Fruit fly (Drosophila melanogaster) whole organism, adult: ENCODE measurements around the gene CG10280.

Experiments used
- CG11617 ChIP-seq: fragments of 200-800 bp; sonication (Bioruptor generic); optimal IDR thresholded peaks from 2 replicates; lab custom pipeline; 2017; ENCODE audit warnings: mild to moderate bottlenecking, missing biosample characterization, missing genetic modification reagents, missing genetic modification characterization
- CG12768 ChIP-seq: fragments of 200-800 bp; sonication (Bioruptor generic); optimal IDR thresholded peaks from 2 replicates; lab custom pipeline; 2017; ENCODE audit warnings: missing biosample characterization, missing genetic modification characterization, mild to moderate bottlenecking, moderate library complexity, missing genetic modification reagents
- CG14711 ChIP-seq: fragments of 200-800 bp; sonication (Bioruptor generic); optimal IDR thresholded peaks from 2 replicates; lab custom pipeline; 2018; ENCODE audit warnings: missing biosample characterization, mild to moderate bottlenecking, missing genetic modification characterization, moderate library complexity
- CG33017 ChIP-seq: fragments of 200-800 bp; sonication (Bioruptor generic); optimal IDR thresholded peaks from 2 replicates; lab custom pipeline; 2018; ENCODE audit warnings: missing biosample characterization, mild to moderate bottlenecking, missing genetic modification characterization, moderate library complexity
- CG5204 ChIP-seq: fragments of 200-800 bp; sonication (Bioruptor generic); optimal IDR thresholded peaks from 2 replicates; lab custom pipeline; 2016; ENCODE audit warnings: missing biosample characterization, missing genetic modification characterization
- CG7045 ChIP-seq: fragments of 200-800 bp; sonication (Bioruptor generic); optimal IDR thresholded peaks from 2 replicates; lab custom pipeline; 2017; ENCODE audit warnings: missing biosample characterization, mild to moderate bottlenecking, missing genetic modification characterization
- CG7101 ChIP-seq: fragments of 200-800 bp; sonication (Bioruptor generic); optimal IDR thresholded peaks from 2 replicates; lab custom pipeline; 2018; ENCODE audit warnings: missing biosample characterization, mild to moderate bottlenecking, missing genetic modification characterization, moderate library complexity
- Clk ChIP-seq: fragments of 200-800 bp; sonication (Bioruptor generic); optimal IDR thresholded peaks from 2 replicates; lab custom pipeline; 2017; ENCODE audit warnings: missing biosample characterization, missing genetic modification characterization
- Crg-1 ChIP-seq: fragments of 200-800 bp; sonication (Bioruptor generic); optimal IDR thresholded peaks from 2 replicates; lab custom pipeline; 2016; ENCODE audit warnings: missing biosample characterization, missing genetic modification characterization
- Hr96 ChIP-seq: fragments of 200-800 bp; sonication (Bioruptor generic); optimal IDR thresholded peaks from 2 replicates; lab custom pipeline; 2016; ENCODE audit warnings: missing biosample characterization, missing genetic modification characterization
- Mnt ChIP-seq: fragments of 200-800 bp; sonication (Bioruptor generic); optimal IDR thresholded peaks from 2 replicates; lab custom pipeline; 2016; ENCODE audit warnings: missing biosample characterization, mild to moderate bottlenecking, missing genetic modification characterization
- bab1 ChIP-seq: fragments of 200-800 bp; sonication (Bioruptor generic); optimal IDR thresholded peaks from 3 replicates; lab custom pipeline; 2019; ENCODE audit warnings: missing biosample characterization, mild to moderate bottlenecking, missing genetic modification characterization, moderate library complexity
- cic ChIP-seq: fragments of 200-800 bp; sonication (Bioruptor generic); optimal IDR thresholded peaks from 2 replicates; lab custom pipeline; 2017; ENCODE audit warnings: missing biosample characterization, mild to moderate bottlenecking, missing genetic modification characterization, moderate library complexity
- cnc ChIP-seq, 2 experiments: fragments of >200 bp; optimal IDR thresholded peaks; 2 replicates each; lab custom pipeline; 2017
- kay ChIP-seq: fragments of 200-800 bp; sonication (Bioruptor generic); peaks from one replicate; lab custom pipeline; 2016; ENCODE audit warnings: missing biosample characterization, missing genetic modification characterization, borderline replicate concordance
- ovo ChIP-seq: fragments of 200-800 bp; sonication (Bioruptor generic); optimal IDR thresholded peaks from 2 replicates; lab custom pipeline; 2016; ENCODE audit warnings: missing biosample characterization, missing genetic modification characterization
- pad ChIP-seq: fragments of 200-800 bp; sonication (Bioruptor generic); optimal IDR thresholded peaks from 3 replicates; lab custom pipeline; 2017; ENCODE audit warnings: missing biosample characterization, missing genetic modification characterization, mild to moderate bottlenecking, moderate library complexity, missing genetic modification reagents
- tj ChIP-seq: fragments of 200-800 bp; sonication (Bioruptor generic); optimal IDR thresholded peaks from 3 replicates; lab custom pipeline; 2017; ENCODE audit warnings: missing biosample characterization, mild to moderate bottlenecking, missing genetic modification characterization, moderate library complexity
- toe ChIP-seq: fragments of 200-800 bp; sonication (Bioruptor generic); optimal IDR thresholded peaks from 2 replicates; lab custom pipeline; 2016; ENCODE audit warnings: missing biosample characterization, missing genetic modification characterization

The CG10280 gene

dm6 chr3R:5998831-5999230 is 12.9 kb downstream of the CG10280 start:
- TF ChIP-seq CG33017 (no peak), tj (GFP tag; lab: Kevin White, UChicago) (no peak), CG14711 (tag; lab: Kevin White, UChicago) (no peak), kay (GFP tag; lab: Kevin White, UChicago) (no peak), Crg-1 (GFP tag; lab: Kevin White, UChicago) (no peak), CG7045 (GFP tag; lab: Kevin White, UChicago) (no peak), CG5204 (GFP tag; lab: Kevin White, UChicago) (no peak), cic (no peak), Clk (GFP tag; lab: Kevin White, UChicago) (no peak), CG12768 (GFP tag; lab: Kevin White, UChicago) (no peak), toe (GFP tag; lab: Kevin White, UChicago) (no peak), CG11617 (GFP tag; lab: Kevin White, UChicago) (no peak)

dm6 chr3R:5998235-5998666 is 13.5 kb downstream of the CG10280 start:
- no peak for TF ChIP-seq Crg-1 (GFP tag; lab: Kevin White, UChicago)
- no peak for TF ChIP-seq Clk (GFP tag; lab: Kevin White, UChicago)
- TF ChIP-seq bab1 = peak; percentile 10

- TF ChIP-seq cnc (optimal IDR thresholded peaks at IDR 0.05; lab: Kevin White, UChicago) (no peak), kay (GFP tag; lab: Kevin White, UChicago) (no peak), CG7101 (tag; lab: Kevin White, UChicago) (no peak), bab1 (no peak), cic (no peak), ovo (GFP tag; lab: Kevin White, UChicago) (no peak), CG12768 (GFP tag; lab: Kevin White, UChicago) (no peak), tj (GFP tag; lab: Kevin White, UChicago) (no peak), Hr96 (GFP tag; lab: Kevin White, UChicago) (no peak)
Measured at dm6 chr3R:5997822-5998221, 13.9 kb downstream of the CG10280 start.

DNA sequence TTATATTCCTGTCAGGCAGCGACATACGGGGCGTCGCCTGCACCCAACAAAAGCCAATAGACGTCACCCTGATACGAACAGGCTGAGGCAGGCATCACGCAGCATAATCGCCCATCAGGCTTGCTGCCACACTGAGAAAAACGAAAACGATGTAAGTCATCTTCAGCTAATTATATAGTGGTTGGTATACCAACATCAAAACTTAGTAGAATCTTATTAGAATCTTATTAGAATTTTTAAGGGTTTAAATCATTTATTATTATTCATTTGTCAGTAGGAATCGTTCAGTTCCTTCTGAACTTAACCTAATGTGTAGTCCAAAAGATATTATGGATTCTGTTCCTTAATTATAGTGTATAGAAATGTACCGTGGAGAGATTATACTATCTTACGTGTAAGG is 16.4 kb downstream of the CG10280 start:
- TF ChIP-seq cic (no peak), CG5204 (GFP tag; lab: Kevin White, UChicago) (no peak), pad (no peak), Clk (GFP tag; lab: Kevin White, UChicago) (no peak), tj (GFP tag; lab: Kevin White, UChicago) (no peak), CG12768 (GFP tag; lab: Kevin White, UChicago) (no peak), Hr96 (GFP tag; lab: Kevin White, UChicago) (no peak), kay (GFP tag; lab: Kevin White, UChicago) (no peak), CG11617 (GFP tag; lab: Kevin White, UChicago) (no peak)

dm6 chr3R:5993857-5994256 is 17.9 kb downstream of the CG10280 start:
- TF ChIP-seq Clk (GFP tag; lab: Kevin White, UChicago) = no peak
- no peak for TF ChIP-seq cnc (optimal IDR thresholded peaks at IDR 0.05; lab: Kevin White, UChicago)
- TF ChIP-seq pad = no peak
- TF ChIP-seq cic = no peak
- TF ChIP-seq toe (GFP tag; lab: Kevin White, UChicago) = no peak
- no peak for TF ChIP-seq tj (GFP tag; lab: Kevin White, UChicago)
- no peak for TF ChIP-seq CG11617 (GFP tag; lab: Kevin White, UChicago)
- no peak for TF ChIP-seq Crg-1 (GFP tag; lab: Kevin White, UChicago)
- TF ChIP-seq CG14711 (tag; lab: Kevin White, UChicago) = no peak
- TF ChIP-seq CG5204 (GFP tag; lab: Kevin White, UChicago) = no peak
- TF ChIP-seq Hr96 (GFP tag; lab: Kevin White, UChicago) = no peak
- TF ChIP-seq CG7045 (GFP tag; lab: Kevin White, UChicago) = no peak

DNA sequence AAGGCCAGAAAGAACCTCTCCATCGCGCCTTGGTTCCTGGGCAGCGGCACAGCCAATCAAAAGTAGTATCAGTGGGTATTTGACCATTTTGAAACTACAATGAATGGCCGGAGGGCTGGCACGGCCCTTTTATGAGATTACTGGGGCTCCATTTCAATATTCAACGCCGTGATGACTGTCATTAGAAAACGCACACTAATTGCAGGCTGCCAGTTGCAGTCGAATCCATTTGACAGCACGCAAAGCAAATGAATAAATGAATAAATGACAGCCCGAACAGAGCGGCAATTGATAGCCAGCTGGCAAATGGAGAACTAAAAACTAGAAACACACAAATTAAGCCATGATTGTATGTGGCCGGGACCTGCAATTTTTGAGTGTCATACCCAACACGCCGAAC is 35.0 kb downstream of the CG10280 start, which contains the start of gene Obp83b:
Gene Obp83b, minus strand, starts transcription at position 101 of the 400 bp plus-strand sequence.
- TF ChIP-seq tj (GFP tag; lab: Kevin White, UChicago) = no peak

DNA sequence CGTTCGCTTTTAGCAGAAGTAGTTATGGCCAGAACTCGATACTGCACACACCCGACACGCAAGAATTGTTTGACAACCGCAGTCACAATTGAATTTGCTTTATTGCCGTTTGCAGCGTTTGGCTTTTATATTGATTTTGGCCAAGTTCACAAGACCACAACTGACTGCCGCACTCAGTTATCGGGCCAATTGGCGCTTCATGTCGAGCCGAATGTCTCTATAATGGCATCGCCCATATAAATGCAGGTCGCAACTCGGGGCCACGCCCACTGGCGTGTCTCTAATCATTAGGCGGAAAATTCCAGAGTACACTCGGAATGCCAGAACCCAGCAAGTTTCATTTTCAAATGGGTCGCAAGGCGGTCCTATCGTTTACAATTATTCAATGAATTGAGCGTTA is 36.6 kb downstream of the CG10280 start, which contains the start of gene Obp83a:
Gene Obp83a, minus strand, starts transcription at position 101 of the 400 bp plus-strand sequence.
- TF ChIP-seq Hr96 (GFP tag; lab: Kevin White, UChicago) (no peak), Mnt (no peak), CG11617 (GFP tag; lab: Kevin White, UChicago) (no peak), kay (GFP tag; lab: Kevin White, UChicago) (no peak), ovo (GFP tag; lab: Kevin White, UChicago) (no peak), CG5204 (GFP tag; lab: Kevin White, UChicago) (no peak), bab1 (no peak), Crg-1 (GFP tag; lab: Kevin White, UChicago) (no peak), pad (no peak)

DNA sequence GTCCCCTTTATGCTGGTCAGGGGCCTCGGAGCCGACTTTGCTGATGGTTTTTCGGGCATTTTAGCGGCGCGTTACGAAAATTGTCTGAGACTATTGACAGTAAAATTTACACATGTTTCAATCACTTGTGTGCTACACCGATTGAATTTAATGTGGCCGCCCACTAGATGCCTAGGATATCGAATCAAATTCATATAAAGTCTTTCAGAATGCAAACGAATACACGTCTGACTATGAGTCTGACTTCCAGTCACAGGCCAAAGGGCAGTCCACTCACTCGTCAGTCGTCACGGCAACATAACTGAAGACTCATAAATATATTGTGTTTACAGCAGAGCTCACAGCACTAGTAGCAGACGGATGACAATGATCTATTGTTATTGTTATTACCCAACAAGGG is 50.8 kb downstream of the CG10280 start, which contains the start of gene CG11373:
Gene CG11373, minus strand, starts transcription at position 101 of the 400 bp plus-strand sequence.
- no peak for TF ChIP-seq cnc (optimal IDR thresholded peaks at IDR 0.05; lab: Kevin White, UChicago)
- no peak for TF ChIP-seq Hr96 (GFP tag; lab: Kevin White, UChicago)
- no peak for TF ChIP-seq CG33017
- no peak for TF ChIP-seq Crg-1 (GFP tag; lab: Kevin White, UChicago)
- no peak for TF ChIP-seq kay (GFP tag; lab: Kevin White, UChicago)
- TF ChIP-seq Mnt = no peak
- TF ChIP-seq CG5204 (GFP tag; lab: Kevin White, UChicago) = no peak
- TF ChIP-seq CG7101 (tag; lab: Kevin White, UChicago) = no peak
- no peak for TF ChIP-seq CG11617 (GFP tag; lab: Kevin White, UChicago)
